Worm (Caenorhabditis elegans): ENCODE results near the gene W06B4.2.

Gene W06B4.2

ce11 chrII:4494532-4494931, 26.6 kb downstream of the W06B4.2 start (continued):
- TF ChIP-seq hlh-4 (tag; optimal IDR thresholded peaks at IDR 0.05) (no peak), elt-3 (tag; optimal IDR thresholded peaks at IDR 0.05) (no peak), ztf-4 (tag; optimal IDR thresholded peaks at IDR 0.05) (no peak), alr-1 (tag; optimal IDR thresholded peaks at IDR 0.05; ENCODE audit: borderline replicate concordance) (no peak), lin-35 (GFP tag; optimal IDR thresholded peaks at IDR 0.05) (no peak), pag-3 (tag; optimal IDR thresholded peaks at IDR 0.05; ENCODE audit: borderline replicate concordance, insufficient read depth) (no peak), lin-15B (tag; optimal IDR thresholded peaks at IDR 0.05) (no peak), zag-1 (tag; optimal IDR thresholded peaks at IDR 0.05) (no peak), elt-2 (tag; optimal IDR thresholded peaks at IDR 0.05) (no peak), fkh-8 (tag; optimal IDR thresholded peaks at IDR 0.05) (no peak), pax-3 (tag; optimal IDR thresholded peaks at IDR 0.05) (no peak), nhr-20 (tag; optimal IDR thresholded peaks at IDR 0.05) (peak; percentile 35), lin-39 (tag; optimal IDR thresholded peaks at IDR 0.05) (peak; percentile 38), sptf-1 (tag; optimal IDR thresholded peaks at IDR 0.05) (no peak), rnt-1 (tag; optimal IDR thresholded peaks at IDR 0.05) (peak; percentile 64), isw-1 (GFP tag; IDR thresholded peaks at IDR 0.05) (no peak), F16B12.6 (tag; optimal IDR thresholded peaks at IDR 0.05) (no peak), nhr-76 (tag; optimal IDR thresholded peaks at IDR 0.05) (no peak), hpl-2 (GFP tag; optimal IDR thresholded peaks at IDR 0.05) (no peak), unc-130 (tag; optimal IDR thresholded peaks at IDR 0.05) (no peak), nhr-19 (GFP tag; conservative IDR thresholded peaks at IDR 0.05) (peak; percentile 29; the same call in 1 of the 2 replicates), ets-5 (GFP tag; IDR thresholded peaks at IDR 0.05) (no peak)

ce11 chrII:4495844-4496243, 27.9 kb downstream of the W06B4.2 start:
- TF ChIP-seq sup-37 (GFP tag; optimal IDR thresholded peaks at IDR 0.05) (no peak), mef-2 (tag; optimal IDR thresholded peaks at IDR 0.05) (no peak), elt-2 (tag; optimal IDR thresholded peaks at IDR 0.05) (peak; percentile 13), snu-23 (GFP tag; optimal IDR thresholded peaks at IDR 0.05) (no peak), F16B12.6 (tag; optimal IDR thresholded peaks at IDR 0.05) (no peak), elt-3 (tag; optimal IDR thresholded peaks at IDR 0.05) (no peak)

- TF ChIP-seq unc-86 (tag; optimal IDR thresholded peaks at IDR 0.05) = peak; percentile 53
- peak; percentile 94 for TF ChIP-seq dsc-1 (tag; optimal IDR thresholded peaks at IDR 0.05)
- peak; percentile 20 for TF ChIP-seq egl-13 (tag; optimal IDR thresholded peaks at IDR 0.05)
- TF ChIP-seq elt-3 (tag; optimal IDR thresholded peaks at IDR 0.05) = no peak
- peak; percentile 65 for TF ChIP-seq pax-3 (tag; optimal IDR thresholded peaks at IDR 0.05)
- peak; percentile 27 for TF ChIP-seq nhr-71 (tag; optimal IDR thresholded peaks at IDR 0.05)
- TF ChIP-seq nhr-47 (tag; optimal IDR thresholded peaks at IDR 0.05) = peak; percentile 33
- TF ChIP-seq snu-23 (GFP tag; optimal IDR thresholded peaks at IDR 0.05) = peak; percentile 17
- TF ChIP-seq nhr-12 (tag; optimal IDR thresholded peaks at IDR 0.05) = no peak
- peak; percentile 22 for TF ChIP-seq sox-4 (tag; optimal IDR thresholded peaks at IDR 0.05)
- peak; percentile 66 for TF ChIP-seq fkh-8 (tag; optimal IDR thresholded peaks at IDR 0.05)
- no peak for TF ChIP-seq nhr-90 (tag; optimal IDR thresholded peaks at IDR 0.05; ENCODE audit: poor library complexity)
These were observed 37.2 kb downstream of the W06B4.2 start, which contains the start of gene camt-1 for ce11 chrII:4505097-4505626. camt-1 (minus strand) TSS chrII:4505147.

- TF ChIP-seq nhr-20 (tag; optimal IDR thresholded peaks at IDR 0.05) = peak; percentile 39
- peak; percentile 45 for TF ChIP-seq isw-1 (GFP tag; IDR thresholded peaks at IDR 0.05)
- TF ChIP-seq dpl-1 (GFP tag; optimal IDR thresholded peaks at IDR 0.05) = peak; percentile 25 to 40 (median 26)
- TF ChIP-seq fos-1 (tag; optimal IDR thresholded peaks at IDR 0.05) = peak; percentile 50
- TF ChIP-seq ceh-8 (GFP tag; optimal IDR thresholded peaks at IDR 0.05) = peak; percentile 3
- TF ChIP-seq hpl-2 (GFP tag; optimal IDR thresholded peaks at IDR 0.05) = no peak
- no peak for TF ChIP-seq unc-130 (tag; optimal IDR thresholded peaks at IDR 0.05)
- no peak for TF ChIP-seq pqm-1 (tag; optimal IDR thresholded peaks at IDR 0.05)
- TF ChIP-seq lin-15B (tag; optimal IDR thresholded peaks at IDR 0.05) = no peak
- TF ChIP-seq jun-1 (tag; optimal IDR thresholded peaks at IDR 0.05) = no peak
- TF ChIP-seq elt-2 (tag; optimal IDR thresholded peaks at IDR 0.05) = peak; percentile 45
- peak; percentile 16 for TF ChIP-seq nhr-237 (tag; optimal IDR thresholded peaks at IDR 0.05)
- no peak for TF ChIP-seq unc-30 (tag; optimal IDR thresholded peaks at IDR 0.05)
- TF ChIP-seq nhr-12 (tag; optimal IDR thresholded peaks at IDR 0.05) = no peak
- no peak for TF ChIP-seq vab-15 (tag; optimal IDR thresholded peaks at IDR 0.05)
- TF ChIP-seq nhr-76 (tag; optimal IDR thresholded peaks at IDR 0.05) = no peak
- TF ChIP-seq nhr-90 (tag; optimal IDR thresholded peaks at IDR 0.05; ENCODE audit: poor library complexity) = no peak
- peak; percentile 27 for TF ChIP-seq zag-1 (tag; optimal IDR thresholded peaks at IDR 0.05)
- TF ChIP-seq ceh-88 (GFP tag; IDR thresholded peaks at IDR 0.05) = no peak
- peak; percentile 84 for TF ChIP-seq nhr-71 (tag; optimal IDR thresholded peaks at IDR 0.05)
- no peak for TF ChIP-seq lir-3 (tag; optimal IDR thresholded peaks at IDR 0.05; ENCODE audit: poor library complexity)
- TF ChIP-seq sox-4 (tag; optimal IDR thresholded peaks at IDR 0.05) = peak; percentile 7
These were observed 38.8 kb downstream of the W06B4.2 start for ce11 chrII:4506552-4507291.

Measured in whole organism, L1 larva.